Worm (Caenorhabditis elegans): ENCODE measurements around the gene cnt-1.

Gene cnt-1

DNA sequence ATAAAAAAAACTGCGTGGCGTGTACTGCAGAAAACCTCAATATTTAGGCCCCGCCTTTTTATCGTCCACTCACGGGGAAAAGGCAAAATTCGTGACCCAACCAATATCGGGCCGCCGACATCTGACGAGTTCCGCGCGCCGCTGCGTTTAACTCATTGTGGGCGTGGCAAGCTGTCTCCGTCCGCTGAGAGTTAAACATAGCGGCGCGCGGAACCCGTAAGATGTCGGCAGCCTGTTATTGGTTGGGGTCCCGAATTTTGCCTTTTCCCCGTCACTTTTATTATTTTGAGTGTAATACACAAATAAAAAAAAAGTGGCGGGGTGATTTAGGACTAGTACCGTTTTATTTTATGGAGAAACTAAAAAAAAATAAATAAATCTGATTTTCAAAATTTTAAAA is 12.3 kb downstream of the cnt-1 start:
- TF ChIP-seq bed-1 (GFP tag; IDR thresholded peaks at IDR 0.05) (no peak), snpc-3.4 (tag; optimal IDR thresholded peaks at IDR 0.05) (no peak), snpc-1.1 (tag; optimal IDR thresholded peaks at IDR 0.05; ENCODE audit: insufficient read depth) (peak; percentile 7), snpc-4 (GFP tag; optimal IDR thresholded peaks at IDR 0.05) (peak; percentile 26), snpc-4 (tag; optimal IDR thresholded peaks at IDR 0.05) (peak in 2 of 4 experiments; percentile 87), F49E8.2 (tag; optimal IDR thresholded peaks at IDR 0.05; ENCODE audit: insufficient read depth) (no peak)

DNA sequence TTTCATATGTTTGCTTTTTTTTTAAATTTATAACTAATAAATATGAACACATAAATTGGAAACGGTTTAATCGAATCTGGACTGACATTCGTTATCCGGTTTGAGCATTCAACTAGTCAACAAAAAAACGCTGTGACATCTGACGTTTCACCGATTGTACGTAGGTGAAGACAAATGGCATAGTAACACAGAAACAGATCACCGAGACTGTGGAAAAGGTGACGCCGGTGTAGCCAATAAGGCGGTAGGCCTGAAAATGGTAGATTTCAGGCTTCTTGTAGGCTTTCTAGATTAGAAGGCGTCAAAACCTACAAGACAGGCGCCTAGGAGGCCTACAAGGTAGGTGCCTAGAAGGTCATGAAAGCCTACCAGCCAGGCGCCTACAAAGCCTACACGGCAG is 17.4 kb downstream of the cnt-1 start:
- TF ChIP-seq F22D6.2 (tag; optimal IDR thresholded peaks at IDR 0.05) (no peak), efl-1 (GFP tag; optimal IDR thresholded peaks at IDR 0.05) (no peak), ztf-25 (GFP tag; IDR thresholded peaks at IDR 0.05) (peak; percentile 77; the same call in 1 of the 2 replicates)

- TF ChIP-seq attf-5 (GFP tag; optimal IDR thresholded peaks at IDR 0.05) (no peak), somi-1 (GFP tag; optimal IDR thresholded peaks at IDR 0.05) (no peak), ccch-3 (GFP tag; optimal IDR thresholded peaks at IDR 0.05) (no peak), dpff-1 (tag; optimal IDR thresholded peaks at IDR 0.05) (no peak), sdz-38 (tag; optimal IDR thresholded peaks at IDR 0.05) (no peak)
These were observed 21.1 kb downstream of the cnt-1 start, which contains the start of gene Y17G7B.22 for ce11 chrII:12067451-12068076. Gene Y17G7B.22 (plus strand): TSS chrII:12068026.

ce11 chrII:12064680-12065135 is 24.0 kb downstream of the cnt-1 start, which contains the start of gene arrd-8:
Gene arrd-8 (plus strand): TSS chrII:12065085.
- no peak for TF ChIP-seq die-1 (tag; optimal IDR thresholded peaks at IDR 0.05)
- TF ChIP-seq nhr-80 (tag; optimal IDR thresholded peaks at IDR 0.05), result peak; percentile 28

- peak; percentile 65 for TF ChIP-seq nhr-80 (tag; optimal IDR thresholded peaks at IDR 0.05)
- no peak for TF ChIP-seq C06A6.2 (GFP tag; conservative IDR thresholded peaks at IDR 0.05)
These were observed 25.6 kb downstream of the cnt-1 start for ce11 chrII:12063076-12063475.

DNA sequence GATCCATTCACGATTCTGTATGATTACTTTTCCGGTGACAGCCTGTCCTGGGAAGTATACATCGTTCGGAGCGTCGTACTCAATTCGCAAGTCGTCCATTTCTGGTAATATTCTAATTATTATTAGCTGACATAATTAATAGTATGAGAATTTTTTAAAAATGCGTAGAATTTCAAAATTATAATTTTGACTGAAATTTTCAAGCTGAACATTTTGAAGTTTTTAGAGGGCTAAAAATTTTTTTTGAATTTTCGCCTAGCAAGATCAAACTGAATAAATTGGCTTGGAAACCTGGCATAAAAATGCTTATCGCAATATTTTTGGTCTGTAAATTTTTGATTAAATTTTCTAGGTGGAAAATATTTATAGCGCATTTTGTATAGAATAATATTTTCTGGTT is 26.1 kb downstream of the cnt-1 start, which contains the start of gene arrd-7:
TSS of gene arrd-7 (minus strand) at position 101 of the 400 bp plus-strand sequence.
- TF ChIP-seq C17E4.6 (GFP tag; IDR thresholded peaks at IDR 0.05), result no peak

- TF ChIP-seq let-607 (tag; optimal IDR thresholded peaks at IDR 0.05) (no peak), ztf-26 (tag; optimal IDR thresholded peaks at IDR 0.05) (peak; percentile 32), hlh-12 (tag; optimal IDR thresholded peaks at IDR 0.05) (no peak), cebp-2 (GFP tag; IDR thresholded peaks at IDR 0.05) (no peak), unc-130 (GFP tag; optimal IDR thresholded peaks at IDR 0.05) (no peak), sea-2 (GFP tag; IDR thresholded peaks at IDR 0.05) (no peak), madf-3 (GFP tag; IDR thresholded peaks at IDR 0.05) (peak; percentile 85), him-1 (tag; optimal IDR thresholded peaks at IDR 0.05) (peak; percentile 78), D2030.7 (GFP tag; IDR thresholded peaks at IDR 0.05) (no peak), zim-3 (tag; optimal IDR thresholded peaks at IDR 0.05) (peak; percentile 9), K11D2.4 (GFP tag; IDR thresholded peaks at IDR 0.05) (peak; percentile 27; the same call in 1 of the 2 replicates), ama-1 (optimal IDR thresholded peaks at IDR 0.05) (peak; percentile 26), ama-1 (GFP tag; optimal IDR thresholded peaks at IDR 0.05) (no peak), lsl-1 (GFP tag; optimal IDR thresholded peaks at IDR 0.05) (no peak), let-526 (GFP tag; IDR thresholded peaks at IDR 0.05) (0 out of 2 replicates have a peak, but pooled peaks have one; percentile 9), cebp-1 (GFP tag; IDR thresholded peaks at IDR 0.05) (no peak), cebp-1 (tag; optimal IDR thresholded peaks at IDR 0.05) (peak; percentile 58), repo-1 (tag; optimal IDR thresholded peaks at IDR 0.05) (peak; percentile 47), unc-62 (GFP tag; optimal IDR thresholded peaks at IDR 0.05) (no peak), tlf-1 (GFP tag; optimal IDR thresholded peaks at IDR 0.05) (peak; percentile 3), ztf-28 (GFP tag; IDR thresholded peaks at IDR 0.05) (0 out of 2 replicates have a peak, but pooled peaks have one; percentile 31)
These were observed 28.8 kb downstream of the cnt-1 start for ce11 chrII:12059872-12060271.

Data from whole organism, young adult.